Worm (Caenorhabditis elegans) whole organism, young adult: ENCODE data around the gene riok-3.

Experiments used
- B0336.3 ChIP-seq: fragments of 200-800 bp; sonication (Bioruptor generic); IDR thresholded peaks from 2 replicates; pipeline ENCODE4 v1.3.6; 2022; ENCODE audit warnings: missing genetic modification characterization, missing compliant biosample characterization
- D2030.7 ChIP-seq: fragments of 200-800 bp; sonication (Bioruptor generic); IDR thresholded peaks from 2 replicates; pipeline ENCODE4 v1.3.6; 2022; ENCODE audit warnings: missing genetic modification reagents, missing genetic modification characterization, missing compliant biosample characterization
- aptf-2 ChIP-seq: fragments of 200-800 bp; sonication (Bioruptor generic); conservative IDR thresholded peaks from 2 replicates; pipeline ENCODE4 v1.3.6; 2022; ENCODE audit warnings: missing genetic modification reagents, missing genetic modification characterization, missing compliant biosample characterization
- dox-1 ChIP-seq: fragments of 200-800 bp; sonication (Bioruptor generic); IDR thresholded peaks from 2 replicates; pipeline ENCODE4 v1.3.6; 2022; ENCODE audit warnings: missing genetic modification reagents, missing genetic modification characterization, missing compliant biosample characterization
- pha-4 ChIP-seq: fragments of 150-350 bp; sonication (generic microtip); optimal IDR thresholded peaks from 2 replicates; lab custom pipeline; 2014; ENCODE audit warnings: missing biosample characterization, missing genetic modification reagents, missing genetic modification characterization
- snpc-3.4 ChIP-seq: sonication (generic microtip); optimal IDR thresholded peaks from 2 replicates; lab custom pipeline; 2017; ENCODE audit warnings: missing genetic modification characterization, mild to moderate bottlenecking, missing compliant biosample characterization, antibody characterized with exemption, moderate library complexity, missing genotype, missing genetic modification reagents
- snpc-4 ChIP-seq, 5 experiments: fragments of 150-350 bp in 1 of 5; sonication (generic microtip) in 4 of 5; optimal IDR thresholded peaks; 2 replicates each; lab custom pipeline; 2014 to 2018; ENCODE audit warnings: missing genetic modification characterization in 5 of 5, missing biosample characterization in 3 of 5, antibody characterized with exemption in 2 of 5, mild to moderate bottlenecking in 2 of 5, missing compliant biosample characterization in 2 of 5, missing genotype in 2 of 5, moderate library complexity in 2 of 5, missing genetic modification reagents in 1 of 5
- ztf-22 ChIP-seq: fragments of 200-800 bp; sonication (Bioruptor generic); optimal IDR thresholded peaks from 2 replicates; lab custom pipeline; 2018; ENCODE audit warnings: mild to moderate bottlenecking, missing genetic modification characterization, moderate library complexity, missing compliant biosample characterization

ce11 chrIII:9849950-9850349 is 45.1 kb upstream of the riok-3 start:
- TF ChIP-seq dox-1 (GFP tag; lab: Robert Waterston, UW), result no peak
- TF ChIP-seq B0336.3 (GFP tag; lab: Robert Waterston, UW), result no peak
- no peak for TF ChIP-seq snpc-4 (GFP tag; optimal IDR thresholded peaks at IDR 0.05; lab: Kevin White, UChicago)
- TF ChIP-seq snpc-4 (tag; optimal IDR thresholded peaks at IDR 0.05; lab: Kevin White, UChicago), result no peak
- no peak for TF ChIP-seq ztf-22 (GFP tag; lab: Kevin White, UChicago)
- no peak for TF ChIP-seq aptf-2 (GFP tag; lab: Robert Waterston, UW)
- no peak for TF ChIP-seq pha-4 (tag; lab: Kevin White, UChicago)
- TF ChIP-seq snpc-3.4 (tag; lab: Kevin White, UChicago), result no peak
- TF ChIP-seq D2030.7 (GFP tag; lab: Robert Waterston, UW), result no peak
